Worm (Caenorhabditis elegans) whole organism, L2 larva: ENCODE results near the gene str-115.

Experiments used
- ama-1 ChIP-seq: fragments of 150-350 bp; optimal IDR thresholded peaks from 2 replicates; lab custom pipeline; 2018; ENCODE audit warnings: inconsistent platforms
- fos-1 ChIP-seq: fragments of 150-350 bp; optimal IDR thresholded peaks from 2 replicates; lab custom pipeline; 2014; ENCODE audit warnings: missing biosample characterization, missing genetic modification characterization
- lin-11 ChIP-seq: fragments of 150-350 bp; sonication (generic microtip); optimal IDR thresholded peaks from 2 replicates; lab custom pipeline; 2014; ENCODE audit warnings: missing biosample characterization, missing genetic modification characterization, inconsistent platforms, mixed read lengths
- lin-13 ChIP-seq: fragments of 150-350 bp; optimal IDR thresholded peaks from 2 replicates; lab custom pipeline; 2014; ENCODE audit warnings: missing biosample characterization, missing genetic modification reagents, missing genetic modification characterization
- lsy-2 ChIP-seq, 2 experiments: fragments of 150-350 bp in 1 of 2; sonication (generic microtip) in 1 of 2; optimal IDR thresholded peaks; 2 replicates each; lab custom pipeline; 2014 to 2017; ENCODE audit warnings: missing biosample characterization in 2 of 2, missing genetic modification characterization in 2 of 2
- nhr-11 ChIP-seq: fragments of 150-350 bp; optimal IDR thresholded peaks from 2 replicates; lab custom pipeline; 2014; ENCODE audit warnings: missing biosample characterization, missing genetic modification characterization
- peb-1 ChIP-seq: fragments of 150-350 bp; optimal IDR thresholded peaks from 2 replicates; lab custom pipeline; 2014; ENCODE audit warnings: missing biosample characterization, missing genetic modification characterization
- sem-4 ChIP-seq: fragments of 150-350 bp; optimal IDR thresholded peaks from 2 replicates; lab custom pipeline; 2014; ENCODE audit warnings: missing biosample characterization, missing genetic modification reagents, missing genetic modification characterization
- skn-1 ChIP-seq: sonication (generic microtip); optimal IDR thresholded peaks from 2 replicates; lab custom pipeline; 2017; ENCODE audit warnings: missing biosample characterization, missing genetic modification characterization
- sma-3 ChIP-seq: sonication (generic microtip); optimal IDR thresholded peaks from 2 replicates; lab custom pipeline; 2016; ENCODE audit warnings: missing genetic modification reagents, missing genetic modification characterization, missing compliant biosample characterization
- unc-39 ChIP-seq: fragments of 150-350 bp; optimal IDR thresholded peaks from 2 replicates; lab custom pipeline; 2014; ENCODE audit warnings: missing biosample characterization, missing genetic modification characterization
- unc-55 ChIP-seq: fragments of 150-350 bp; sonication (generic microtip); optimal IDR thresholded peaks from 3 replicates; lab custom pipeline; 2014; ENCODE audit warnings: missing biosample characterization, missing genetic modification reagents, missing genetic modification characterization
- unc-62 ChIP-seq: fragments of 150-350 bp; optimal IDR thresholded peaks from 2 replicates; lab custom pipeline; 2014; ENCODE audit warnings: missing biosample characterization, missing genetic modification reagents, missing genetic modification characterization
- ztf-1 ChIP-seq: fragments of 200-800 bp; sonication (Bioruptor generic); conservative IDR thresholded peaks from 2 replicates; pipeline ENCODE4 v1.3.6; 2022; ENCODE audit warnings: missing genetic modification characterization, missing compliant biosample characterization

ce11 chrV:11234350-11234749 is 34.5 kb upstream of the str-115 start, which contains the start of gene T19B10.5:
- TF ChIP-seq skn-1 (tag; lab: Kevin White, UChicago) = no peak
- TF ChIP-seq peb-1 (tag; lab: Kevin White, UChicago) = no peak
- TF ChIP-seq lsy-2 (tag; optimal IDR thresholded peaks at IDR 0.05; lab: Kevin White, UChicago) = no peak
- no peak for TF ChIP-seq ztf-1 (GFP tag; lab: Robert Waterston, UW)
- no peak for TF ChIP-seq nhr-11 (tag; lab: Kevin White, UChicago)
- no peak for TF ChIP-seq unc-62 (GFP tag; lab: Kevin White, UChicago)
- no peak for TF ChIP-seq unc-55 (GFP tag; lab: Kevin White, UChicago)
- no peak for TF ChIP-seq fos-1 (tag; lab: Kevin White, UChicago)
- TF ChIP-seq unc-39 (tag; lab: Kevin White, UChicago) = no peak
- no peak for TF ChIP-seq lin-13 (GFP tag; lab: Kevin White, UChicago)
- no peak for TF ChIP-seq sem-4 (tag; lab: Kevin White, UChicago)
- no peak for TF ChIP-seq lin-11 (tag; lab: Kevin White, UChicago)
- TF ChIP-seq sma-3 = no peak
- TF ChIP-seq ama-1 (lab: Kevin White, UChicago) = no peak
